Worm (Caenorhabditis elegans): ENCODE measurements around the gene tbc-6.

DNA sequence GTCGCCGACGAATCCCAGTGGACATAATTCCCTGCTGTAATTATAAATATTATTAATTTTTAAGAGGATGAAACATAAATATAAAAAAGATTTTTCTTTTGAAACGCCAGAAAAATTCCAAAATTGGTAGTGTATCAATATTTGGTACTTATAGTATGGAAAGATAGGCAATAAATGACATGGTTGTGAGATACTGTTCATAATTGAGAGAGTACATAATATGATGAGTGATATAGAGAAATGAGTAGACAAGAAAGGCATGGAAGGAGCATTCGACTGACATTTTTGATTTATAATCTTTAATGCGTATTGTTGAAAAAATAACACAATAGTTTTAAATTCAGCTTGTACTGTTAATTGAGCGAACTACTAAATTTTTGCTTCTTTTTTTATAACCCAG is 49.6 kb downstream of the tbc-6 start, which contains the start of gene C44B7.11:
- TF ChIP-seq ztf-29 (GFP tag; IDR thresholded peaks at IDR 0.05) = no peak
- TF ChIP-seq cog-1 (tag; optimal IDR thresholded peaks at IDR 0.05) = no peak
- no peak for TF ChIP-seq T22C8.4 (GFP tag; IDR thresholded peaks at IDR 0.05)
- TF ChIP-seq tab-1 (GFP tag; IDR thresholded peaks at IDR 0.05) = no peak
- no peak for TF ChIP-seq flt-1 (GFP tag; IDR thresholded peaks at IDR 0.05)
- TF ChIP-seq klf-2 (GFP tag; conservative IDR thresholded peaks at IDR 0.05) = no peak
- TF ChIP-seq med-1 (GFP tag; optimal IDR thresholded peaks at IDR 0.05; ENCODE audit: insufficient read depth) = no peak

Data from whole organism, midembryonic.